Worm (Caenorhabditis elegans): ENCODE data around the gene kin-36.

kin-36 gene

DNA sequence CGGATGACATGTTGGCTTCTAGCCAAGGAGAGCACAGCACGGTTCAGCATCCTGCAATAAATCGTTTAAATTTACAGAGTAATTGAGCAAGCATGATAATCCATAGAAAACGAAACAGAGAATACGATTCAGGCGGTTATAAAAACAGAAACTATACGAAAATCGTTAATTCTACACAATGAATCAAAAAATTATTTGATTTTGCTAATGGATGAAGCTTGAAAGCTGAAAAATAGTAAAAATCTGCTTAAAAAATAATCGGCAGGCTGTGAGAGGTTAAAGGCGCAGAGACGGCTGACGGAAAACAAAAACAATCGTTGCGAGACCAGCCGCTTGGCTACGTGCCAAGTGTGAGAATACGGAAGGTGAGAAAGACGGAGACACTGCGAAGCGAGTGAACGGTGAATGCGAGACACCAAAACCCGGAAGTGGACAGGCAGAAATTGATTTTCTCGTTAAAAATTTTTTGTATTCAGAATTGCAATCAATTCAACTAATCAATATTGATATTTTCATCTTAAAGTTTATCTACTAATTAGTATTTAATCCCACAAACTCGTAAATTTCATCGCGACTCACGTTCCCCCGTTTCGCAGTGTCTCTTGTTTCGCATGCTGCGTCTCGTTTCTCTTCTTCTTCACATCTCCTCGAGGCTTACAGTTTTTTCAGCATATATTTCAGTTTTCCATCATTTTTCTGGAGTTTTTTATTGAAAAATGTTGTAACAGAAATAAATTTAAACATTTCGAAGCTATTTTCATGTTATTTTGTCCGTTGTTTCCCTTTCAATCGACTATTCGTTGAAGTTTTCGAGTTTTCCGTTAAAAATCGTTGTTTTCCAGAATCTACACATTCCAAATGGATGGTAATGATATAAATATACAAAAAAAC lies 18.4 kb upstream of the kin-36 start, which contains the start of the genes F29B9.11 and jmjd-1.2 (continued):
- no peak for TF ChIP-seq alr-1 (tag; optimal IDR thresholded peaks at IDR 0.05)
- peak; percentile 92 for TF ChIP-seq F13H6.1 (tag; optimal IDR thresholded peaks at IDR 0.05)
- TF ChIP-seq lsy-2 (tag; optimal IDR thresholded peaks at IDR 0.05): peak; percentile 87 to 95
- TF ChIP-seq mab-5 (tag; optimal IDR thresholded peaks at IDR 0.05): peak; percentile 82
- TF ChIP-seq sem-4 (tag; optimal IDR thresholded peaks at IDR 0.05): peak; percentile 93
- peak; percentile 98 for TF ChIP-seq sma-3 (GFP tag; optimal IDR thresholded peaks at IDR 0.05)
- TF ChIP-seq nhr-23 (tag; optimal IDR thresholded peaks at IDR 0.05): no peak
- TF ChIP-seq gmeb-1 (tag; optimal IDR thresholded peaks at IDR 0.05): peak; percentile 79
- TF ChIP-seq crh-2 (tag; optimal IDR thresholded peaks at IDR 0.05): peak; percentile 95
- no peak for TF ChIP-seq aly-2 (tag; optimal IDR thresholded peaks at IDR 0.05)
- TF ChIP-seq unc-39 (tag; optimal IDR thresholded peaks at IDR 0.05): no peak
- TF ChIP-seq ztf-11 (tag; optimal IDR thresholded peaks at IDR 0.05): no peak
- peak; percentile 10 for TF ChIP-seq unc-62 (GFP tag; optimal IDR thresholded peaks at IDR 0.05)
- no peak for TF ChIP-seq skn-1 (tag; optimal IDR thresholded peaks at IDR 0.05)

DNA sequence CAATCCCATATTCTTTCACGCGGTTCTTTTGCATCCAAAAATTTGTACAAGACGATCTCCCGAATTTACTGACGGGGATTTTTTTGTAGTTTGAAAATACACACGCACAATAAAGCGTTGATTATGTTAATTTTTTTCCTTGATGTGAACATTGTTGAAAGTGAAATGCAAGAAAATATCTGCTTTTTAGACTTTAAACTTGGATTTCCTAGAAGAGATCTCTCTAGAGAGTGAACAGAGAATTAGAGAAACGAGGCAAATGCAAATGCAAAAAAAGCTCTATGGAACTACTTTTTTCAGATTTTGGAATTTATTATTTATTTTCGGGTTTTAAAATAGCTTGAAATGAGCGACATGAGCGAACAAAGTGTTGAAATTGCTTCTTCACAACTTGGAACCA lies 13.7 kb upstream of the kin-36 start, which contains the start of gene F29B9.1:
F29B9.1 (plus strand) TSS at position 301 of the 400 bp plus-strand sequence.
- TF ChIP-seq zag-1 (tag; optimal IDR thresholded peaks at IDR 0.05) (no peak), nhr-237 (tag; optimal IDR thresholded peaks at IDR 0.05) (no peak), nhr-77 (tag; optimal IDR thresholded peaks at IDR 0.05) (no peak), ceh-16 (tag; optimal IDR thresholded peaks at IDR 0.05) (no peak), peb-1 (tag; optimal IDR thresholded peaks at IDR 0.05) (no peak), ceh-82 (tag; optimal IDR thresholded peaks at IDR 0.05) (no peak), elt-1 (tag; optimal IDR thresholded peaks at IDR 0.05) (no peak), C34F6.9 (tag; optimal IDR thresholded peaks at IDR 0.05) (no peak), ztf-1 (GFP tag; conservative IDR thresholded peaks at IDR 0.05) (no peak), mab-5 (tag; optimal IDR thresholded peaks at IDR 0.05) (no peak), R02D3.7 (tag; optimal IDR thresholded peaks at IDR 0.05) (no peak), ztf-4 (tag; optimal IDR thresholded peaks at IDR 0.05) (no peak), egl-27 (tag; optimal IDR thresholded peaks at IDR 0.05) (no peak), dmd-4 (tag; optimal IDR thresholded peaks at IDR 0.05) (no peak), aly-2 (tag; optimal IDR thresholded peaks at IDR 0.05) (no peak), ama-1 (optimal IDR thresholded peaks at IDR 0.05) (no peak), lin-13 (GFP tag; optimal IDR thresholded peaks at IDR 0.05) (no peak), nhr-129 (tag; optimal IDR thresholded peaks at IDR 0.05) (no peak), sma-9 (GFP tag; optimal IDR thresholded peaks at IDR 0.05) (no peak), sma-9 (tag; optimal IDR thresholded peaks at IDR 0.05) (no peak), skn-1 (tag; optimal IDR thresholded peaks at IDR 0.05) (no peak)

DNA sequence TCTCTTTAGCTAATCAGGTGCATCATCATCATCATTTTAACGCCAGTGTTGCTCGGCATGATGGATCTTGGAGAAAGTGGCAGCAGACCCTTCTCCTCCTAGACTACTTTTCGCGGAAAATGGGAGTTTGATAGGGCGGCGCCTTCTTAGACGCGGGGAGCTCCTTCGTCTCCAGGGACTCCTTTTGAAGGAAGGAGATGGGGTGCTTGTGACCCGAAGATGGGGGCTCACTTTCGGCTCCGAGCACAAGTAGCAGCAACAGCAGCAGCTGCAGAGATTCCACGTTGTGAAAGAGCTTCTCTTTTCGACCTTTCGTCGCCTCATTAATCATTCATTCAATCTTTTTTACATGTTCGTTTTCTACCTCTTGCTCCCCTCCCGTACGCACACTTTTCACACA lies 11.4 kb upstream of the kin-36 start:
- TF ChIP-seq ztf-11 (tag; optimal IDR thresholded peaks at IDR 0.05): no peak
- TF ChIP-seq nhr-11 (tag; optimal IDR thresholded peaks at IDR 0.05): no peak
- no peak for TF ChIP-seq ZK546.5 (tag; optimal IDR thresholded peaks at IDR 0.05)
- no peak for TF ChIP-seq skn-1 (tag; optimal IDR thresholded peaks at IDR 0.05)
- no peak for TF ChIP-seq lin-11 (tag; optimal IDR thresholded peaks at IDR 0.05)
- no peak for TF ChIP-seq nhr-10 (tag; optimal IDR thresholded peaks at IDR 0.05)
- no peak for TF ChIP-seq ama-1 (optimal IDR thresholded peaks at IDR 0.05)
- TF ChIP-seq mbf-1 (tag; optimal IDR thresholded peaks at IDR 0.05): no peak
- TF ChIP-seq dmd-4 (tag; optimal IDR thresholded peaks at IDR 0.05): no peak
- no peak for TF ChIP-seq unc-55 (GFP tag; optimal IDR thresholded peaks at IDR 0.05)
- TF ChIP-seq elt-1 (tag; optimal IDR thresholded peaks at IDR 0.05): no peak
- TF ChIP-seq elt-3 (tag; optimal IDR thresholded peaks at IDR 0.05): no peak
- no peak for TF ChIP-seq aly-2 (tag; optimal IDR thresholded peaks at IDR 0.05)
- TF ChIP-seq nhr-237 (tag; optimal IDR thresholded peaks at IDR 0.05): no peak
- no peak for TF ChIP-seq gmeb-1 (tag; optimal IDR thresholded peaks at IDR 0.05)
- no peak for TF ChIP-seq F13H6.1 (tag; optimal IDR thresholded peaks at IDR 0.05)

All from whole organism, L2 larva.